Fruit fly (Drosophila melanogaster) whole organism, embryonic: ENCODE results near the gene betaGlu.

Source experiments
- Bdp1 ChIP-seq: fragments of 200-800 bp; sonication (Bioruptor generic); optimal IDR thresholded peaks from 3 replicates; lab custom pipeline; 2016; ENCODE audit warnings: missing biosample characterization, missing genetic modification characterization
- CG11456 ChIP-seq: fragments of 200-800 bp; sonication (Bioruptor generic); IDR thresholded peaks from 3 replicates; pipeline ENCODE4 v1.3.6; 2022; ENCODE audit warnings: missing biosample characterization, missing genetic modification characterization
- CG11695 ChIP-seq: fragments of 200-800 bp; sonication (Bioruptor generic); IDR thresholded peaks from 3 replicates; pipeline ENCODE4 v1.3.6; 2022; ENCODE audit warnings: missing biosample characterization, missing genetic modification characterization
- CG13424 ChIP-seq: fragments of 200-800 bp; sonication (Bioruptor generic); optimal IDR thresholded peaks from 2 replicates; lab custom pipeline; 2019; ENCODE audit warnings: missing biosample characterization, mild to moderate bottlenecking, missing genetic modification characterization, moderate library complexity
- CG17328 ChIP-seq: fragments of 200-800 bp; sonication (Bioruptor generic); IDR thresholded peaks from 2 replicates; pipeline ENCODE4 v1.3.6; 2022; ENCODE audit warnings: missing biosample characterization, missing genetic modification characterization
- CG18262 ChIP-seq: fragments of 200-800 bp; optimal IDR thresholded peaks from 3 replicates; lab custom pipeline; 2019; ENCODE audit warnings: missing biosample characterization, mild to moderate bottlenecking, missing genetic modification characterization, moderate library complexity
- CG18476 ChIP-seq: fragments of 200-800 bp; sonication (Bioruptor generic); optimal IDR thresholded peaks from 2 replicates; lab custom pipeline; 2016; ENCODE audit warnings: missing biosample characterization, mild to moderate bottlenecking, missing genetic modification characterization
- CG2202 ChIP-seq: fragments of 200-800 bp; sonication (Bioruptor generic); optimal IDR thresholded peaks from 2 replicates; lab custom pipeline; 2018; ENCODE audit warnings: missing biosample characterization, mild to moderate bottlenecking, missing genetic modification characterization
- CG2875 ChIP-seq: fragments of 200-800 bp; sonication (Bioruptor generic); optimal IDR thresholded peaks from 2 replicates; lab custom pipeline; 2017; ENCODE audit warnings: missing biosample characterization, mild to moderate bottlenecking, missing genetic modification characterization, missing genetic modification reagents
- CG3065 ChIP-seq: fragments of 200-800 bp; sonication (Bioruptor generic); optimal IDR thresholded peaks from 2 replicates; lab custom pipeline; 2016; ENCODE audit warnings: missing biosample characterization, missing genetic modification characterization
- CG6254 ChIP-seq: fragments of 200-800 bp; sonication (Bioruptor generic); optimal IDR thresholded peaks from 3 replicates; lab custom pipeline; 2017; ENCODE audit warnings: mild to moderate bottlenecking, missing biosample characterization, missing genetic modification reagents, missing genetic modification characterization
- CG7786 ChIP-seq: fragments of 200-800 bp; sonication (Bioruptor generic); optimal IDR thresholded peaks from 2 replicates; lab custom pipeline; 2016; ENCODE audit warnings: missing biosample characterization, missing genetic modification characterization
- CG8290 ChIP-seq, 3 experiments: fragments of 200-800 bp; sonication (Bioruptor generic); optimal IDR thresholded peaks; 2 replicates each; lab custom pipeline; 2016 to 2019; ENCODE audit warnings: missing biosample characterization in 3 of 3, missing genetic modification characterization in 3 of 3, mild to moderate bottlenecking in 2 of 3, moderate library complexity in 1 of 3
- CG8388 ChIP-seq: fragments of 200-800 bp; sonication (Bioruptor generic); optimal IDR thresholded peaks from 2 replicates; lab custom pipeline; 2019; ENCODE audit warnings: missing biosample characterization, mild to moderate bottlenecking, missing genetic modification characterization, moderate library complexity
- CG8924 ChIP-seq: fragments of 200-800 bp; optimal IDR thresholded peaks from 3 replicates; lab custom pipeline; 2019; ENCODE audit warnings: missing biosample characterization, mild to moderate bottlenecking, missing genetic modification characterization, moderate library complexity
- Chrac-16 ChIP-seq: fragments of 200-800 bp; sonication (Bioruptor generic); optimal IDR thresholded peaks from 3 replicates; lab custom pipeline; 2016; ENCODE audit warnings: missing biosample characterization, missing genetic modification characterization
- CkIIα-i1 ChIP-seq: fragments of 200-800 bp; sonication (Bioruptor generic); IDR thresholded peaks from 2 replicates; pipeline ENCODE4 v1.3.6; 2022; ENCODE audit warnings: missing biosample characterization, missing genetic modification characterization
- D19A ChIP-seq: fragments of 200-800 bp; optimal IDR thresholded peaks from 3 replicates; lab custom pipeline; 2019; ENCODE audit warnings: missing biosample characterization, mild to moderate bottlenecking, missing genetic modification characterization, moderate library complexity
- D19B ChIP-seq: fragments of 200-800 bp; sonication (Bioruptor generic); optimal IDR thresholded peaks from 2 replicates; lab custom pipeline; 2017; ENCODE audit warnings: missing biosample characterization, mild to moderate bottlenecking, missing genetic modification characterization
- Dek ChIP-seq: fragments of 200-800 bp; sonication (Bioruptor generic); optimal IDR thresholded peaks from 3 replicates; lab custom pipeline; 2019; ENCODE audit warnings: missing biosample characterization, mild to moderate bottlenecking, missing genetic modification characterization, moderate library complexity
- Dp ChIP-seq: fragments of 200-800 bp; sonication (Bioruptor generic); optimal IDR thresholded peaks from 2 replicates; lab custom pipeline; 2018; ENCODE audit warnings: missing biosample characterization, mild to moderate bottlenecking, missing genetic modification characterization, moderate library complexity
- Drgx ChIP-seq: fragments of 200-800 bp; sonication (Bioruptor generic); IDR thresholded peaks from 2 replicates; pipeline ENCODE4 v1.3.6; 2022; ENCODE audit warnings: missing biosample characterization, missing genetic modification characterization
- Hand ChIP-seq: fragments of 200-800 bp; sonication (Bioruptor generic); optimal IDR thresholded peaks from 2 replicates; lab custom pipeline; 2017; ENCODE audit warnings: mild to moderate bottlenecking, missing biosample characterization, missing genetic modification reagents, missing genetic modification characterization
- Hr39 ChIP-seq: fragments of >200 bp; optimal IDR thresholded peaks from 2 replicates; lab custom pipeline; 2017
- Mad ChIP-seq: fragments of 200-800 bp; sonication (Bioruptor generic); optimal IDR thresholded peaks from 2 replicates; lab custom pipeline; 2016; ENCODE audit warnings: missing biosample characterization, missing genetic modification characterization
- Med ChIP-seq: fragments of 200-800 bp; sonication (Bioruptor generic); peaks from one replicate; lab custom pipeline; 2016; ENCODE audit warnings: missing biosample characterization, missing genetic modification characterization, mild to moderate bottlenecking, inconsistent platforms, moderate library complexity
- Spps ChIP-seq: fragments of 200-800 bp; sonication (Bioruptor generic); optimal IDR thresholded peaks from 2 replicates; lab custom pipeline; 2018; ENCODE audit warnings: missing biosample characterization, mild to moderate bottlenecking, missing genetic modification characterization
- Ssrp ChIP-seq: fragments of 200-800 bp; sonication (Bioruptor generic); optimal IDR thresholded peaks from 2 replicates; lab custom pipeline; 2018; ENCODE audit warnings: missing biosample characterization, mild to moderate bottlenecking, missing genetic modification characterization, moderate library complexity
- Taf1 ChIP-seq: fragments of 200-800 bp; sonication (Bioruptor generic); IDR thresholded peaks from 2 replicates; pipeline ENCODE4 v1.3.6; 2022; ENCODE audit warnings: missing biosample characterization, missing genetic modification characterization
- ab ChIP-seq: fragments of 200-800 bp; sonication (Bioruptor generic); optimal IDR thresholded peaks from 2 replicates; lab custom pipeline; 2016; ENCODE audit warnings: missing biosample characterization, missing genetic modification characterization
- ap ChIP-seq: fragments of 200-800 bp; sonication (Bioruptor generic); IDR thresholded peaks from 2 replicates; pipeline ENCODE4 v1.3.6; 2022; ENCODE audit warnings: missing biosample characterization, missing genetic modification characterization
- btn ChIP-seq: fragments of 200-800 bp; sonication (Bioruptor generic); optimal IDR thresholded peaks from 2 replicates; lab custom pipeline; 2016; ENCODE audit warnings: missing biosample characterization, missing genetic modification characterization
- dati ChIP-seq: fragments of 200-800 bp; sonication (Bioruptor generic); IDR thresholded peaks from 2 replicates; pipeline ENCODE4 v1.3.6; 2022; ENCODE audit warnings: missing biosample characterization, missing genetic modification characterization
- fd96Cb ChIP-seq: fragments of 200-800 bp; sonication (Bioruptor generic); optimal IDR thresholded peaks from 2 replicates; lab custom pipeline; 2018; ENCODE audit warnings: missing biosample characterization, mild to moderate bottlenecking, missing genetic modification characterization, moderate library complexity
- ftz-f1 ChIP-seq: fragments of 200-800 bp; sonication (Bioruptor generic); optimal IDR thresholded peaks from 2 replicates; lab custom pipeline; 2016; ENCODE audit warnings: missing biosample characterization, missing genetic modification characterization
- gem ChIP-seq: fragments of 200-800 bp; sonication (Bioruptor generic); optimal IDR thresholded peaks from 2 replicates; lab custom pipeline; 2019; ENCODE audit warnings: missing biosample characterization, mild to moderate bottlenecking, missing genetic modification characterization, moderate library complexity
- grn ChIP-seq: fragments of 200-800 bp; sonication (Bioruptor generic); optimal IDR thresholded peaks from 3 replicates; lab custom pipeline; 2017; ENCODE audit warnings: missing biosample characterization, missing genetic modification characterization
- gsb ChIP-seq: fragments of 200-800 bp; sonication (Bioruptor generic); IDR thresholded peaks from 2 replicates; pipeline ENCODE4 v1.3.6; 2022; ENCODE audit warnings: missing biosample characterization, missing genetic modification characterization
- nerfin-1 ChIP-seq: fragments of 200-800 bp; sonication (Bioruptor generic); optimal IDR thresholded peaks from 3 replicates; lab custom pipeline; 2019; ENCODE audit warnings: missing biosample characterization, mild to moderate bottlenecking, missing genetic modification characterization, moderate library complexity
- nmo ChIP-seq: fragments of 200-800 bp; sonication (Bioruptor generic); optimal IDR thresholded peaks from 2 replicates; lab custom pipeline; 2018; ENCODE audit warnings: missing biosample characterization, mild to moderate bottlenecking, missing genetic modification characterization, moderate library complexity
- odd ChIP-seq: fragments of 200-800 bp; sonication (Bioruptor generic); optimal IDR thresholded peaks from 2 replicates; lab custom pipeline; 2017; ENCODE audit warnings: missing biosample characterization, mild to moderate bottlenecking, missing genetic modification characterization
- pan ChIP-seq, 4 experiments: fragments of >200 bp in 3 of 4; fragments of 200-800 bp in 1 of 4; sonication (Bioruptor generic) in 1 of 4; optimal IDR thresholded peaks in 3 of 4; IDR thresholded peaks in 1 of 4; 2 replicates each; pipeline versions ENCODE4 v1.3.6 to Lab custom; 2017 to 2022; ENCODE audit warnings: missing biosample characterization in 2 of 4, missing genetic modification characterization in 2 of 4, mixed read lengths in 1 of 4
- phol ChIP-seq: fragments of 200-800 bp; sonication (Bioruptor generic); optimal IDR thresholded peaks from 3 replicates; lab custom pipeline; 2018; ENCODE audit warnings: missing biosample characterization, mild to moderate bottlenecking, missing genetic modification characterization, moderate library complexity
- pzg ChIP-seq: fragments of 200-800 bp; sonication (Bioruptor generic); optimal IDR thresholded peaks from 3 replicates; lab custom pipeline; 2018; ENCODE audit warnings: missing biosample characterization, mild to moderate bottlenecking, missing genetic modification characterization, moderate library complexity
- row ChIP-seq: fragments of 200-800 bp; sonication (Bioruptor generic); IDR thresholded peaks from 3 replicates; pipeline ENCODE4 v1.3.6; 2022; ENCODE audit warnings: missing biosample characterization, missing genetic modification characterization
- sens-2 ChIP-seq: fragments of 200-800 bp; sonication (Bioruptor generic); IDR thresholded peaks from 2 replicates; pipeline ENCODE4 v1.3.6; 2022; ENCODE audit warnings: missing biosample characterization, missing genetic modification characterization
- tin ChIP-seq: fragments of 200-800 bp; sonication (Bioruptor generic); optimal IDR thresholded peaks from 3 replicates; lab custom pipeline; 2016; ENCODE audit warnings: missing biosample characterization, missing genetic modification characterization
- tio ChIP-seq: fragments of 200-800 bp; sonication (Bioruptor generic); optimal IDR thresholded peaks from 2 replicates; lab custom pipeline; 2017; ENCODE audit warnings: missing biosample characterization, missing genetic modification characterization, inconsistent platforms
- tx ChIP-seq: fragments of 200-800 bp; sonication (Bioruptor generic); optimal IDR thresholded peaks from 2 replicates; lab custom pipeline; 2016; ENCODE audit warnings: missing biosample characterization, missing genetic modification characterization

The betaGlu gene

dm6 chr3R:31744044-31744652 lies 27.5 kb downstream of the betaGlu start, which contains the start of gene CG1896 (continued):
- TF ChIP-seq Bdp1 (no peak), CkIIα-i1 (GFP tag; lab: Robert Waterston, UW) (no peak), Hand (GFP tag; lab: Kevin White, UChicago) (no peak), CG3065 (GFP tag; lab: Kevin White, UChicago) (no peak), dati (GFP tag; lab: Robert Waterston, UW) (no peak), odd (GFP tag; lab: Kevin White, UChicago) (no peak), CG8290 (GFP tag; optimal IDR thresholded peaks at IDR 0.05; lab: Kevin White, UChicago) (no peak), CG8290 (tag; optimal IDR thresholded peaks at IDR 0.05; lab: Kevin White, UChicago) (no peak), ap (GFP tag; lab: Robert Waterston, UW) (peak; percentile 47; the same call in 1 of the 2 replicates), CG17328 (GFP tag; lab: Robert Waterston, UW) (peak; percentile 63), CG11695 (GFP tag; lab: Robert Waterston, UW) (peak; percentile 65; the same call in 1 of the 3 replicates), Ssrp (tag; lab: Kevin White, UChicago) (peak; percentile 23), Spps (peak; percentile 12), btn (GFP tag; lab: Kevin White, UChicago) (no peak), tio (GFP tag; lab: Kevin White, UChicago) (no peak), CG11456 (GFP tag; lab: Robert Waterston, UW) (0 out of 3 replicates have a peak, but pooled peaks have one; percentile 41), Med (GFP tag; lab: Kevin White, UChicago) (peak; percentile 72), Dek (tag; lab: Kevin White, UChicago) (peak; percentile 6), Drgx (GFP tag; lab: Robert Waterston, UW) (peak; percentile 63), CG2202 (tag; lab: Kevin White, UChicago) (no peak), CG18476 (peak; percentile 46), D19A (tag; lab: Kevin White, UChicago) (peak; percentile 87), Taf1 (GFP tag; lab: Robert Waterston, UW) (peak; percentile 24; the same call in 1 of the 2 replicates), Mad (no peak), CG8924 (tag; lab: Kevin White, UChicago) (peak; percentile 60), CG13424 (tag; lab: Kevin White, UChicago) (peak; percentile 24), CG6254 (GFP tag; lab: Kevin White, UChicago) (peak; percentile 30), gsb (no peak), Hr39 (lab: Kevin White, UChicago) (no peak), ab (GFP tag; lab: Kevin White, UChicago) (no peak), phol (tag; lab: Kevin White, UChicago) (peak; percentile 53), D19B (GFP tag; lab: Kevin White, UChicago) (peak; percentile 19), Chrac-16 (GFP tag; lab: Kevin White, UChicago) (peak; percentile 31), tx (no peak), ftz-f1 (GFP tag; lab: Kevin White, UChicago) (peak; percentile 48), pzg (GFP tag; lab: Kevin White, UChicago) (peak; percentile 17), nmo (peak; percentile 38), CG18262 (tag; lab: Kevin White, UChicago) (peak; percentile 48), sens-2 (GFP tag; lab: Robert Waterston, UW) (no peak), CG2875 (GFP tag; lab: Kevin White, UChicago) (peak; percentile 0), tin (GFP tag; lab: Kevin White, UChicago) (peak; percentile 48), pan (optimal IDR thresholded peaks at IDR 0.05; lab: Kevin White, UChicago) (no peak), pan (GFP tag; optimal IDR thresholded peaks at IDR 0.05 in 1 of 2, IDR thresholded peaks at IDR 0.05 in 1 of 2) (peak in 1 of 2 experiments; percentile 72), row (GFP tag; lab: Robert Waterston, UW) (peak; percentile 67), CG7786 (GFP tag; lab: Kevin White, UChicago) (no peak), gem (tag; lab: Kevin White, UChicago) (peak; percentile 63), grn (no peak), fd96Cb (peak; percentile 26), Dp (GFP tag; lab: Kevin White, UChicago) (no peak), CG8388 (peak; percentile 17), nerfin-1 (tag; lab: Kevin White, UChicago) (peak; percentile 21)
